Worm (Caenorhabditis elegans) whole organism, young adult: ENCODE results near the gene C18B2.4.
A peak's percentile ranks its signal among the peaks of the same experiment; 100 is the strongest.

Experiments
- B0336.3 ChIP-seq: fragments of 200-800 bp; sonication (Bioruptor generic); IDR thresholded peaks from 2 replicates; pipeline ENCODE4 v1.3.6; 2022; ENCODE audit warnings: missing genetic modification characterization, missing compliant biosample characterization
- C17E4.6 ChIP-seq: fragments of 200-800 bp; sonication (Bioruptor generic); IDR thresholded peaks from 2 replicates; pipeline ENCODE4 v1.3.6; 2022; ENCODE audit warnings: missing genetic modification reagents, missing genetic modification characterization, missing compliant biosample characterization
- T26A5.8 ChIP-seq: sonication (generic microtip); optimal IDR thresholded peaks from 2 replicates; lab custom pipeline; 2016; ENCODE audit warnings: missing genetic modification characterization, missing compliant biosample characterization
- Y53G8AR.9 ChIP-seq: fragments of 200-800 bp; sonication (Bioruptor generic); conservative IDR thresholded peaks from 2 replicates; pipeline ENCODE4 v1.3.6; 2022; ENCODE audit warnings: missing genetic modification reagents, missing genetic modification characterization, missing compliant biosample characterization
- Y56A3A.18 ChIP-seq: fragments of 200-800 bp; sonication (Bioruptor generic); IDR thresholded peaks from 2 replicates; pipeline ENCODE4 v1.3.6; 2022; ENCODE audit warnings: missing genetic modification reagents, missing genetic modification characterization, missing compliant biosample characterization
- Y95B8A.8 ChIP-seq: fragments of 200-800 bp; sonication (Bioruptor generic); IDR thresholded peaks from 2 replicates; pipeline ENCODE4 v1.3.6; 2022; ENCODE audit warnings: missing genetic modification reagents, missing genetic modification characterization, missing compliant biosample characterization
- akir-1 ChIP-seq: fragments of 200-800 bp; sonication (Bioruptor generic); optimal IDR thresholded peaks from 2 replicates; lab custom pipeline; 2018; ENCODE audit warnings: mild to moderate bottlenecking, missing genetic modification characterization, moderate library complexity, missing compliant biosample characterization
- atf-7 ChIP-seq: sonication (generic microtip); optimal IDR thresholded peaks from 2 replicates; lab custom pipeline; 2017; ENCODE audit warnings: mild to moderate bottlenecking, missing genetic modification characterization, missing compliant biosample characterization
- attf-6 ChIP-seq: fragments of 200-800 bp; sonication (Bioruptor generic); IDR thresholded peaks from 2 replicates; pipeline ENCODE4 v1.3.6; 2022; ENCODE audit warnings: missing genetic modification reagents, missing genetic modification characterization, missing compliant biosample characterization
- cebp-2 ChIP-seq: fragments of 200-800 bp; sonication (Bioruptor generic); IDR thresholded peaks from 2 replicates; pipeline ENCODE4 v1.3.6; 2022; ENCODE audit warnings: missing genetic modification characterization, missing compliant biosample characterization
- ceh-58 ChIP-seq: fragments of 200-800 bp; sonication (Bioruptor generic); IDR thresholded peaks from 2 replicates; pipeline ENCODE4 v1.3.6; 2022; ENCODE audit warnings: missing genetic modification characterization, missing compliant biosample characterization
- dox-1 ChIP-seq: fragments of 200-800 bp; sonication (Bioruptor generic); IDR thresholded peaks from 2 replicates; pipeline ENCODE4 v1.3.6; 2022; ENCODE audit warnings: missing genetic modification reagents, missing genetic modification characterization, missing compliant biosample characterization
- egl-18 ChIP-seq: fragments of 200-800 bp; sonication (Bioruptor generic); IDR thresholded peaks from 2 replicates; pipeline ENCODE4 v1.3.6; 2022; ENCODE audit warnings: missing genetic modification reagents, missing genetic modification characterization, missing compliant biosample characterization
- fkh-3 ChIP-seq: sonication (generic microtip); optimal IDR thresholded peaks from 2 replicates; lab custom pipeline; 2016; ENCODE audit warnings: mild to moderate bottlenecking, missing genetic modification characterization, missing compliant biosample characterization
- let-607 ChIP-seq, 2 experiments: fragments of 200-800 bp in 1 of 2; sonication (Bioruptor generic) in 1 of 2; sonication (generic microtip) in 1 of 2; optimal IDR thresholded peaks; 2 replicates each; lab custom pipeline; 2016 to 2018; ENCODE audit warnings: mild to moderate bottlenecking in 2 of 2, missing compliant biosample characterization in 2 of 2, missing genetic modification characterization in 2 of 2, moderate library complexity in 2 of 2, missing genotype in 1 of 2
- lin-54 ChIP-seq: fragments of 200-800 bp; sonication (Bioruptor generic); optimal IDR thresholded peaks from 2 replicates; lab custom pipeline; 2018; ENCODE audit warnings: mild to moderate bottlenecking, missing genetic modification characterization, missing compliant biosample characterization
- lsy-27 ChIP-seq: sonication (generic microtip); optimal IDR thresholded peaks from 2 replicates; lab custom pipeline; 2017; ENCODE audit warnings: missing genetic modification characterization, mild to moderate bottlenecking, missing compliant biosample characterization, antibody characterized with exemption, missing genotype, borderline replicate concordance; ENCODE audit not compliant: insufficient read depth
- madf-10 ChIP-seq: sonication (generic microtip); optimal IDR thresholded peaks from 2 replicates; lab custom pipeline; 2016; ENCODE audit warnings: mild to moderate bottlenecking, missing genetic modification characterization, missing compliant biosample characterization
- madf-3 ChIP-seq: fragments of 200-800 bp; sonication (Bioruptor generic); IDR thresholded peaks from 2 replicates; pipeline ENCODE4 v1.3.6; 2022; ENCODE audit warnings: missing genetic modification reagents, missing genetic modification characterization, missing compliant biosample characterization
- nfyb-1 ChIP-seq: fragments of 200-800 bp; sonication (Bioruptor generic); IDR thresholded peaks from 2 replicates; pipeline ENCODE4 v1.3.6; 2022; ENCODE audit warnings: missing genetic modification reagents, missing genetic modification characterization, missing compliant biosample characterization
- nhr-120 ChIP-seq: fragments of 200-800 bp; sonication (Bioruptor generic); IDR thresholded peaks from 2 replicates; pipeline ENCODE4 v1.3.6; 2022; ENCODE audit warnings: missing genetic modification characterization, missing compliant biosample characterization
- nhr-179 ChIP-seq: sonication (generic microtip); optimal IDR thresholded peaks from 2 replicates; lab custom pipeline; 2016; ENCODE audit warnings: mild to moderate bottlenecking, missing genetic modification characterization, missing compliant biosample characterization
- nhr-80 ChIP-seq: sonication (generic microtip); optimal IDR thresholded peaks from 2 replicates; lab custom pipeline; 2016; ENCODE audit warnings: missing genetic modification characterization, missing compliant biosample characterization
- nhr-90 ChIP-seq: sonication (generic microtip); optimal IDR thresholded peaks from 2 replicates; lab custom pipeline; 2016; ENCODE audit warnings: missing genotype, mild to moderate bottlenecking, missing genetic modification characterization, missing compliant biosample characterization
- pbrm-1 ChIP-seq: fragments of 200-800 bp; sonication (Bioruptor generic); IDR thresholded peaks from 2 replicates; pipeline ENCODE4 v1.3.6; 2022; ENCODE audit warnings: missing genetic modification reagents, missing genetic modification characterization, missing compliant biosample characterization
- rec-8 ChIP-seq, 2 experiments: sonication (generic microtip); optimal IDR thresholded peaks; 2 replicates each; lab custom pipeline; 2016; ENCODE audit warnings: mild to moderate bottlenecking in 2 of 2, missing genetic modification characterization in 2 of 2, missing genetic modification reagents in 2 of 2, missing genotype in 2 of 2, missing biosample characterization in 1 of 2, missing compliant biosample characterization in 1 of 2, moderate library complexity in 1 of 2
- repo-1 ChIP-seq: sonication (generic microtip); optimal IDR thresholded peaks from 2 replicates; lab custom pipeline; 2017; ENCODE audit warnings: mild to moderate bottlenecking, missing genetic modification characterization, missing compliant biosample characterization
- snpc-1.3 ChIP-seq: sonication (generic microtip); optimal IDR thresholded peaks from 2 replicates; lab custom pipeline; 2017; ENCODE audit warnings: missing genetic modification characterization, mild to moderate bottlenecking, missing compliant biosample characterization, antibody characterized with exemption, moderate library complexity, missing genotype, missing genetic modification reagents; ENCODE audit not compliant: insufficient read depth
- snpc-3.4 ChIP-seq: sonication (generic microtip); optimal IDR thresholded peaks from 2 replicates; lab custom pipeline; 2017; ENCODE audit warnings: missing genetic modification characterization, mild to moderate bottlenecking, missing compliant biosample characterization, antibody characterized with exemption, moderate library complexity, missing genotype, missing genetic modification reagents
- tlf-1 ChIP-seq: fragments of 200-800 bp; sonication (Bioruptor generic); optimal IDR thresholded peaks from 2 replicates; lab custom pipeline; 2018; ENCODE audit warnings: mild to moderate bottlenecking, missing genetic modification characterization, missing compliant biosample characterization
- unc-130 ChIP-seq: sonication (generic microtip); optimal IDR thresholded peaks from 2 replicates; lab custom pipeline; 2016; ENCODE audit warnings: missing genetic modification reagents, missing genetic modification characterization, missing compliant biosample characterization
- ztf-22 ChIP-seq: fragments of 200-800 bp; sonication (Bioruptor generic); optimal IDR thresholded peaks from 2 replicates; lab custom pipeline; 2018; ENCODE audit warnings: mild to moderate bottlenecking, missing genetic modification characterization, moderate library complexity, missing compliant biosample characterization
- ztf-3 ChIP-seq: fragments of 200-800 bp; sonication (Bioruptor generic); optimal IDR thresholded peaks from 2 replicates; lab custom pipeline; 2018; ENCODE audit warnings: mild to moderate bottlenecking, missing genetic modification characterization, missing compliant biosample characterization

C18B2.4 gene

ce11 chrX:3572490-3572889, 33.1 kb downstream of the C18B2.4 start, which contains the start of gene vit-3:
Gene vit-3, minus strand, starts transcription at chrX:3572549.
- peak; percentile 13 for TF ChIP-seq atf-7 (tag; lab: Kevin White, UChicago)
- TF ChIP-seq egl-18 (GFP tag; lab: Robert Waterston, UW) = no peak
- peak; percentile 32 for TF ChIP-seq ztf-22
- TF ChIP-seq let-607 (tag; optimal IDR thresholded peaks at IDR 0.05; lab: Kevin White, UChicago) = peak; percentile 67 to 70
- peak; percentile 69 for TF ChIP-seq nhr-80 (tag; lab: Kevin White, UChicago)
- TF ChIP-seq akir-1 = no peak

ce11 chrX:3566856-3567255, 38.7 kb downstream of the C18B2.4 start:
- TF ChIP-seq T26A5.8 (tag; lab: Kevin White, UChicago) (no peak), madf-10 (tag; lab: Kevin White, UChicago) (peak; percentile 28), Y56A3A.18 (GFP tag; lab: Robert Waterston, UW) (peak; percentile 78), let-607 (tag; optimal IDR thresholded peaks at IDR 0.05; lab: Kevin White, UChicago) (peak in 1 of 2 experiments; percentile 4), pbrm-1 (0 out of 2 replicates have a peak, but pooled peaks have one; percentile 14), Y53G8AR.9 (GFP tag; lab: Robert Waterston, UW) (peak; percentile 91), egl-18 (GFP tag; lab: Robert Waterston, UW) (no peak), snpc-3.4 (tag; lab: Kevin White, UChicago) (no peak), nhr-120 (GFP tag; lab: Robert Waterston, UW) (no peak), ztf-3 (GFP tag; lab: Kevin White, UChicago) (peak; percentile 39), nfyb-1 (0 out of 2 replicates have a peak, but pooled peaks have one; percentile 11), B0336.3 (GFP tag; lab: Robert Waterston, UW) (peak; percentile 42; the same call in 1 of the 2 replicates), ceh-58 (GFP tag; lab: Robert Waterston, UW) (no peak), tlf-1 (GFP tag; lab: Kevin White, UChicago) (peak; percentile 28), repo-1 (tag; lab: Kevin White, UChicago) (peak; percentile 37), nhr-90 (peak; percentile 30), atf-7 (tag; lab: Kevin White, UChicago) (peak; percentile 80), madf-3 (GFP tag; lab: Robert Waterston, UW) (0 out of 2 replicates have a peak, but pooled peaks have one; percentile 71)

- TF ChIP-seq lsy-27 = no peak
- TF ChIP-seq cebp-2 (GFP tag; lab: Robert Waterston, UW) = no peak
- peak in 1 of 2 experiments; percentile 26 for TF ChIP-seq let-607 (tag; optimal IDR thresholded peaks at IDR 0.05; lab: Kevin White, UChicago)
- peak; percentile 71 for TF ChIP-seq nhr-80 (tag; lab: Kevin White, UChicago)
- TF ChIP-seq unc-130 (GFP tag; lab: Kevin White, UChicago) = no peak
- no peak for TF ChIP-seq rec-8 (tag; optimal IDR thresholded peaks at IDR 0.05; lab: Kevin White, UChicago)
These were observed 41.6 kb downstream of the C18B2.4 start, which contains the start of gene vit-4 for ce11 chrX:3563903-3564302. Gene vit-4, minus strand, starts transcription at chrX:3563965.

ce11 chrX:3555930-3556329, 49.6 kb downstream of the C18B2.4 start:
- TF ChIP-seq nhr-179 (tag; lab: Kevin White, UChicago) (no peak), attf-6 (GFP tag; lab: Robert Waterston, UW) (no peak), Y95B8A.8 (GFP tag; lab: Robert Waterston, UW) (no peak), lin-54 (GFP tag; lab: Kevin White, UChicago) (no peak), Y53G8AR.9 (GFP tag; lab: Robert Waterston, UW) (0 out of 2 replicates have a peak, but pooled peaks have one; percentile 1), snpc-1.3 (tag; lab: Kevin White, UChicago) (no peak), fkh-3 (tag; lab: Kevin White, UChicago) (no peak), nhr-80 (tag; lab: Kevin White, UChicago) (peak; percentile 76), C17E4.6 (GFP tag; lab: Robert Waterston, UW) (no peak), dox-1 (GFP tag; lab: Robert Waterston, UW) (0 out of 2 replicates have a peak, but pooled peaks have one; percentile 11)
